Worm (Caenorhabditis elegans) whole organism, L2 larva: ENCODE data around the gene Y39A3CL.4.

Experiments
- ceh-82 ChIP-seq: fragments of 150-350 bp; optimal IDR thresholded peaks from 2 replicates; lab custom pipeline; 2014; ENCODE audit warnings: missing biosample characterization, missing genetic modification characterization
- nhr-23 ChIP-seq: fragments of 150-350 bp; optimal IDR thresholded peaks from 2 replicates; lab custom pipeline; 2014; ENCODE audit warnings: missing biosample characterization, missing genetic modification reagents, missing genetic modification characterization
- nhr-237 ChIP-seq: fragments of 150-350 bp; optimal IDR thresholded peaks from 2 replicates; lab custom pipeline; 2014; ENCODE audit warnings: missing biosample characterization, missing genetic modification characterization
- skn-1 ChIP-seq: sonication (generic microtip); optimal IDR thresholded peaks from 2 replicates; lab custom pipeline; 2017; ENCODE audit warnings: missing biosample characterization, missing genetic modification characterization
- unc-39 ChIP-seq: fragments of 150-350 bp; optimal IDR thresholded peaks from 2 replicates; lab custom pipeline; 2014; ENCODE audit warnings: missing biosample characterization, missing genetic modification characterization
- unc-62 ChIP-seq: fragments of 150-350 bp; optimal IDR thresholded peaks from 2 replicates; lab custom pipeline; 2014; ENCODE audit warnings: missing biosample characterization, missing genetic modification reagents, missing genetic modification characterization

ce11 chrIII:1794100-1794499 is 16.2 kb upstream of the Y39A3CL.4 start:
- no peak for TF ChIP-seq nhr-237
- no peak for TF ChIP-seq nhr-23 (tag; lab: Kevin White, UChicago)
- TF ChIP-seq skn-1 = no peak
- no peak for TF ChIP-seq unc-39
- TF ChIP-seq unc-62 (GFP tag; lab: Kevin White, UChicago) = no peak
- TF ChIP-seq ceh-82 (tag; lab: Kevin White, UChicago) = no peak
